Fruit fly (Drosophila melanogaster) whole organism, prepupa: ENCODE measurements around the gene CG34451.

Source experiments
- CG10631 ChIP-seq: fragments of 200-800 bp; sonication (Bioruptor generic); optimal IDR thresholded peaks from 2 replicates; lab custom pipeline; 2016; ENCODE audit warnings: missing biosample characterization, missing genetic modification characterization
- CG10669 ChIP-seq: fragments of 200-800 bp; sonication (Bioruptor generic); optimal IDR thresholded peaks from 3 replicates; lab custom pipeline; 2018; ENCODE audit warnings: missing biosample characterization, mild to moderate bottlenecking, missing genetic modification characterization, moderate library complexity
- CG11294 ChIP-seq: fragments of 200-800 bp; sonication (Bioruptor generic); IDR thresholded peaks from 2 replicates; pipeline ENCODE4 v1.3.6; 2022; ENCODE audit warnings: missing biosample characterization, missing genetic modification characterization
- CG11762 ChIP-seq: fragments of 200-800 bp; sonication (Bioruptor generic); optimal IDR thresholded peaks from 3 replicates; lab custom pipeline; 2016; ENCODE audit warnings: missing biosample characterization, missing genetic modification characterization; ENCODE audit not compliant: insufficient read depth
- CG11902 ChIP-seq: fragments of 200-800 bp; sonication (Bioruptor generic); optimal IDR thresholded peaks from 3 replicates; lab custom pipeline; 2016; ENCODE audit warnings: missing biosample characterization, missing genetic modification characterization
- CG1621 ChIP-seq: fragments of 200-800 bp; sonication (Bioruptor generic); optimal IDR thresholded peaks from 3 replicates; lab custom pipeline; 2018; ENCODE audit warnings: missing biosample characterization, mild to moderate bottlenecking, missing genetic modification characterization
- CG16779 ChIP-seq: fragments of 200-800 bp; sonication (Bioruptor generic); optimal IDR thresholded peaks from 3 replicates; lab custom pipeline; 2017; ENCODE audit warnings: missing biosample characterization, mild to moderate bottlenecking, missing genetic modification characterization
- CG3032 ChIP-seq: fragments of 200-800 bp; optimal IDR thresholded peaks from 2 replicates; lab custom pipeline; 2019; ENCODE audit warnings: missing biosample characterization, mild to moderate bottlenecking, missing genetic modification characterization, moderate library complexity
- CG31627 ChIP-seq: fragments of 200-800 bp; sonication (Bioruptor generic); optimal IDR thresholded peaks from 3 replicates; lab custom pipeline; 2016; ENCODE audit warnings: missing biosample characterization, missing genetic modification characterization
- CG34406 ChIP-seq: fragments of 200-800 bp; sonication (Bioruptor generic); optimal IDR thresholded peaks from 3 replicates; lab custom pipeline; 2016; ENCODE audit warnings: missing biosample characterization, missing genetic modification characterization
- CG3919 ChIP-seq: fragments of 200-800 bp; sonication (Bioruptor generic); optimal IDR thresholded peaks from 3 replicates; lab custom pipeline; 2016; ENCODE audit warnings: missing biosample characterization, missing genetic modification characterization
- CG4318 ChIP-seq: fragments of 200-800 bp; sonication (Bioruptor generic); optimal IDR thresholded peaks from 3 replicates; lab custom pipeline; 2017; ENCODE audit warnings: missing biosample characterization, mild to moderate bottlenecking, missing genetic modification characterization
- CG6276 ChIP-seq: fragments of 200-800 bp; sonication (Bioruptor generic); optimal IDR thresholded peaks from 2 replicates; lab custom pipeline; 2017; ENCODE audit warnings: missing biosample characterization, mild to moderate bottlenecking, missing genetic modification characterization
- CG6792 ChIP-seq: fragments of 200-800 bp; sonication (Bioruptor generic); optimal IDR thresholded peaks from 3 replicates; lab custom pipeline; 2016; ENCODE audit warnings: missing biosample characterization, missing genetic modification characterization
- CG6808 ChIP-seq: fragments of 200-800 bp; sonication (Bioruptor generic); optimal IDR thresholded peaks from 3 replicates; lab custom pipeline; 2017; ENCODE audit warnings: missing biosample characterization, missing genetic modification characterization, mild to moderate bottlenecking, moderate library complexity, missing genetic modification reagents
- CG6854 ChIP-seq: fragments of 200-800 bp; sonication (Bioruptor generic); optimal IDR thresholded peaks from 2 replicates; lab custom pipeline; 2017; ENCODE audit warnings: missing biosample characterization, mild to moderate bottlenecking, missing genetic modification characterization
- CG8319 ChIP-seq: fragments of 200-800 bp; sonication (Bioruptor generic); optimal IDR thresholded peaks from 3 replicates; lab custom pipeline; 2016; ENCODE audit warnings: missing biosample characterization, missing genetic modification characterization
- CG9139 ChIP-seq: fragments of 200-800 bp; sonication (Bioruptor generic); optimal IDR thresholded peaks from 3 replicates; lab custom pipeline; 2017; ENCODE audit warnings: missing biosample characterization, mild to moderate bottlenecking, missing genetic modification characterization
- Eip78C ChIP-seq: fragments of 200-800 bp; sonication (Bioruptor generic); peaks from one replicate; lab custom pipeline; 2016; ENCODE audit warnings: missing biosample characterization, missing genetic modification characterization
- Eip93F ChIP-seq: fragments of 200-800 bp; sonication (Bioruptor generic); optimal IDR thresholded peaks from 2 replicates; lab custom pipeline; 2016; ENCODE audit warnings: missing biosample characterization, mild to moderate bottlenecking, missing genetic modification characterization
- Ets96B ChIP-seq: fragments of 200-800 bp; optimal IDR thresholded peaks from 2 replicates; lab custom pipeline; 2019; ENCODE audit warnings: missing biosample characterization, mild to moderate bottlenecking, missing genetic modification characterization, moderate library complexity
- Hr39 ChIP-seq: fragments of 200-800 bp; sonication (Bioruptor generic); optimal IDR thresholded peaks from 2 replicates; lab custom pipeline; 2016; ENCODE audit warnings: missing biosample characterization, missing genetic modification characterization
- Lpt ChIP-seq: fragments of 200-800 bp; sonication (Bioruptor generic); optimal IDR thresholded peaks from 3 replicates; lab custom pipeline; 2016; ENCODE audit warnings: missing biosample characterization, missing genetic modification characterization
- OdsH ChIP-seq: fragments of 200-800 bp; sonication (Bioruptor generic); optimal IDR thresholded peaks from 3 replicates; lab custom pipeline; 2016; ENCODE audit warnings: missing biosample characterization, missing genetic modification characterization
- Smox ChIP-seq: fragments of 200-800 bp; sonication (Bioruptor generic); optimal IDR thresholded peaks from 3 replicates; lab custom pipeline; 2016; ENCODE audit warnings: missing biosample characterization, missing genetic modification characterization
- Sox14 ChIP-seq: fragments of 200-800 bp; sonication (Bioruptor generic); optimal IDR thresholded peaks from 3 replicates; lab custom pipeline; 2016; ENCODE audit warnings: missing biosample characterization, missing genetic modification characterization
- achi ChIP-seq: fragments of 200-800 bp; sonication (Bioruptor generic); optimal IDR thresholded peaks from 3 replicates; lab custom pipeline; 2016; ENCODE audit warnings: missing biosample characterization, missing genetic modification characterization
- acj6 ChIP-seq: fragments of 200-800 bp; sonication (Bioruptor generic); optimal IDR thresholded peaks from 3 replicates; lab custom pipeline; 2016; ENCODE audit warnings: missing biosample characterization, missing genetic modification characterization
- dsx ChIP-seq: fragments of 200-800 bp; optimal IDR thresholded peaks from 3 replicates; lab custom pipeline; 2019; ENCODE audit warnings: missing biosample characterization, mild to moderate bottlenecking, missing genetic modification characterization, moderate library complexity; ENCODE audit not compliant: poor library complexity, severe bottlenecking
- esn ChIP-seq: fragments of 200-800 bp; sonication (Bioruptor generic); optimal IDR thresholded peaks from 2 replicates; lab custom pipeline; 2016; ENCODE audit warnings: missing biosample characterization, mild to moderate bottlenecking, missing genetic modification characterization, moderate library complexity
- fd59A ChIP-seq: fragments of 200-800 bp; sonication (Bioruptor generic); optimal IDR thresholded peaks from 2 replicates; lab custom pipeline; 2017; ENCODE audit warnings: missing biosample characterization, mild to moderate bottlenecking, missing genetic modification characterization, missing genetic modification reagents
- fkh ChIP-seq: fragments of 200-800 bp; sonication (Bioruptor generic); optimal IDR thresholded peaks from 3 replicates; lab custom pipeline; 2017; ENCODE audit warnings: missing biosample characterization, mild to moderate bottlenecking, missing genetic modification characterization, moderate library complexity
- net ChIP-seq: fragments of 200-800 bp; sonication (Bioruptor generic); optimal IDR thresholded peaks from 3 replicates; lab custom pipeline; 2016; ENCODE audit warnings: missing biosample characterization, missing genetic modification characterization
- pdm3 ChIP-seq: fragments of 200-800 bp; sonication (Bioruptor generic); optimal IDR thresholded peaks from 3 replicates; lab custom pipeline; 2016; ENCODE audit warnings: missing biosample characterization, missing genetic modification characterization
- ss ChIP-seq, 2 experiments: fragments of 200-800 bp; sonication (Bioruptor generic); optimal IDR thresholded peaks; 2 replicates in 1 of 2; 3 replicates in 1 of 2; lab custom pipeline; 2017 to 2018; ENCODE audit warnings: mild to moderate bottlenecking in 2 of 2, missing biosample characterization in 2 of 2, missing genetic modification characterization in 2 of 2, moderate library complexity in 1 of 2
- svp ChIP-seq: fragments of 200-800 bp; sonication (Bioruptor generic); peaks from one replicate; lab custom pipeline; 2016; ENCODE audit warnings: missing biosample characterization, missing genetic modification characterization
- topi ChIP-seq: fragments of 200-800 bp; sonication (Bioruptor generic); optimal IDR thresholded peaks from 3 replicates; lab custom pipeline; 2016; ENCODE audit warnings: missing biosample characterization, missing genetic modification characterization
- vri ChIP-seq: fragments of 200-800 bp; sonication (Bioruptor generic); optimal IDR thresholded peaks from 3 replicates; lab custom pipeline; 2016; ENCODE audit warnings: missing biosample characterization, mild to moderate bottlenecking, missing genetic modification characterization

The CG34451 gene

DNA sequence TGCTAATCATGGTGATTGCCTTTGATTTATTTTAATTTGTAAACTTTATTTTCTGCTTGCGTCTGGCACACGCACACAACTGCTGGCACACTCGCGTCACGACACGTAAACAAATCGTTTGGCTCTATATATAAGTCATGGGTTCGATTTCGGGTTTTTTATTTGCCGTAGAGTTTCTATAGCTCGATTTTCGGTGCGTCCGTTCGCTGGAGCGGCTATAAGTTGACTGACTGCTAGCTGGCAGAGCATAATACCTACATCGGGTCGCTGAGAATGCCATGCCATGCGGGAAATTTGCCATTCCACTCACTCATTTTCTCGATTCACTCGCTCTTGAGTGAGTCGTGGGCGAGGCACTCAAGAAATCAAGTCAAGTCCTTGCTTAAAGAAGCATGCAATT, 36.3 kb upstream of the CG34451 start, which contains the start of gene comm (continued):
- no peak for TF ChIP-seq esn (GFP tag; lab: Kevin White, UChicago)
- no peak for TF ChIP-seq net (GFP tag; lab: Kevin White, UChicago)
- TF ChIP-seq CG1621, result peak; percentile 47
- TF ChIP-seq CG10669 (GFP tag; lab: Kevin White, UChicago), result no peak
- no peak for TF ChIP-seq CG6276 (GFP tag; lab: Kevin White, UChicago)
- no peak for TF ChIP-seq OdsH (GFP tag; lab: Kevin White, UChicago)
- no peak for TF ChIP-seq CG6854 (GFP tag; lab: Kevin White, UChicago)

DNA sequence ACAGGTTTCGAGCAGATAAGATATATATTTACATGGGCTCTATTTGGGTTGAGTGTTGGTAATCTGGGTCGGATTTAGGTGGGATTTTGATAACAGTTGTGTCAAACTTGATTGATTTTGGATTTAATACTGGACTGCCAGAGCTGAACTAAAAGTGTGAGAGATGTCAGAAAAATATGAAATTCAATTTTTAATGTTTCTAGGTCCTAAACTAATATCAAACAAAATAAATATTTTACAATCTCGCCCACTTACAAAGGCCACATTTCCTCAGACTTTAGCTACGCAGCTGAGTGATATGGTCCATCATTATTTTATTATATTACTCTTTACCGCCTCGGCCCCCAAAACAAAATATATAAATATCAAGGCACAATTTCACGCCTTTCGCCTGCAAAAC, 34.9 kb upstream of the CG34451 start:
- TF ChIP-seq CG11902 (GFP tag; lab: Kevin White, UChicago), result no peak
- TF ChIP-seq Sox14 (GFP tag; lab: Kevin White, UChicago), result no peak
- TF ChIP-seq svp, result peak; percentile 31
- no peak for TF ChIP-seq CG8319 (GFP tag; lab: Kevin White, UChicago)
- no peak for TF ChIP-seq CG4318 (GFP tag; lab: Kevin White, UChicago)
- TF ChIP-seq Eip78C, result no peak
- no peak for TF ChIP-seq OdsH (GFP tag; lab: Kevin White, UChicago)
- TF ChIP-seq fkh, result peak; percentile 26
- no peak for TF ChIP-seq Eip93F (GFP tag; lab: Kevin White, UChicago)
- no peak for TF ChIP-seq pdm3
- TF ChIP-seq, all 60 proteins: peak for 2

dm6 chr3L:15720905-15721304, 29.0 kb upstream of the CG34451 start:
- TF ChIP-seq Hr39 (GFP tag; lab: Kevin White, UChicago), result no peak
- no peak for TF ChIP-seq CG11762 (GFP tag; lab: Kevin White, UChicago)
- no peak for TF ChIP-seq Ets96B (tag; lab: Kevin White, UChicago)
- no peak for TF ChIP-seq vri (GFP tag; lab: Kevin White, UChicago)
- TF ChIP-seq CG6808 (GFP tag; lab: Kevin White, UChicago), result no peak
- no peak for TF ChIP-seq CG6792 (GFP tag; lab: Kevin White, UChicago)
- TF ChIP-seq CG3032 (tag; lab: Kevin White, UChicago), result no peak
- TF ChIP-seq fkh, result no peak
- no peak for TF ChIP-seq CG31627 (GFP tag; lab: Kevin White, UChicago)
- TF ChIP-seq CG10631 (GFP tag; lab: Kevin White, UChicago), result no peak
- TF ChIP-seq topi (GFP tag; lab: Kevin White, UChicago), result no peak
- TF ChIP-seq CG6854 (GFP tag; lab: Kevin White, UChicago), result no peak
- no peak for TF ChIP-seq pdm3
- TF ChIP-seq fd59A (GFP tag; lab: Kevin White, UChicago), result no peak
- TF ChIP-seq achi, result no peak
- no peak for TF ChIP-seq Smox (GFP tag; lab: Kevin White, UChicago)

DNA sequence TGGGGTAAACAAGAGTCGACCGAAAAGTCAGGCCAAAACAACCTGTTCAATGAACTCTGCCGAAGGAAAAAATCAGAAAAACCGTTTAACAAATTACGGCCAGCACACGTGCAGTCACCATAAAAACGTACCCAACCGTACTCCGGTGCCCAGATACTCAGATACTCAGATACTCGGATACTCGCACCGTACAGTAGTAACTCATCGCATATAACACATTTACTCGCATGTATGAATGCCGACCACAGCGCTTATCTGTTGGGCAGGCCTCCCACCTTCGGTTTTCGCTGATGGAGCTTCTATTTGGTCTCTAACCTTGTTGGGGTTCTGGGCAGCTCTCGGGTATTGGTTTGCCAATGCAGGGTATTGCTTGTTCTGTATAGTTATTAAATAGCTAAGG, 28.4 kb upstream of the CG34451 start:
- no peak for TF ChIP-seq CG9139 (GFP tag; lab: Kevin White, UChicago)
- TF ChIP-seq Eip93F (GFP tag; lab: Kevin White, UChicago), result no peak
- TF ChIP-seq CG16779 (tag; lab: Kevin White, UChicago), result no peak
- no peak for TF ChIP-seq acj6 (GFP tag; lab: Kevin White, UChicago)
- TF ChIP-seq CG31627 (GFP tag; lab: Kevin White, UChicago), result no peak
- no peak for TF ChIP-seq CG3919 (GFP tag; lab: Kevin White, UChicago)
- TF ChIP-seq pdm3, result no peak
- no peak for TF ChIP-seq CG11294 (GFP tag; lab: Robert Waterston, UW)
- TF ChIP-seq achi, result no peak
- TF ChIP-seq esn (GFP tag; lab: Kevin White, UChicago), result no peak
- no peak for TF ChIP-seq CG11902 (GFP tag; lab: Kevin White, UChicago)
- no peak for TF ChIP-seq Smox (GFP tag; lab: Kevin White, UChicago)
- TF ChIP-seq ss (GFP tag; optimal IDR thresholded peaks at IDR 0.05; lab: Kevin White, UChicago), result no peak
- TF ChIP-seq fd59A (GFP tag; lab: Kevin White, UChicago), result no peak
- no peak for TF ChIP-seq topi (GFP tag; lab: Kevin White, UChicago)
- TF ChIP-seq dsx (GFP tag; lab: Kevin White, UChicago), result no peak
- TF ChIP-seq Lpt, result no peak
- TF ChIP-seq CG34406, result no peak
